Worm (Caenorhabditis elegans) whole organism, L3 larva: ENCODE measurements around the gene dyf-11.

ENCODE experiments used
- egl-27 ChIP-seq: sonication (generic microtip); optimal IDR thresholded peaks from 4 replicates; lab custom pipeline; 2017; ENCODE audit warnings: missing biosample characterization, missing genetic modification reagents, missing genetic modification characterization
- elt-1 ChIP-seq: fragments of 150-350 bp; optimal IDR thresholded peaks from 2 replicates; lab custom pipeline; 2014; ENCODE audit warnings: missing biosample characterization, missing genetic modification characterization
- elt-2 ChIP-seq: sonication (generic microtip); optimal IDR thresholded peaks from 2 replicates; lab custom pipeline; 2016; ENCODE audit warnings: missing genetic modification reagents, mild to moderate bottlenecking, missing genetic modification characterization, missing compliant biosample characterization
- lin-39 ChIP-seq: fragments of 150-350 bp; optimal IDR thresholded peaks from 2 replicates; lab custom pipeline; 2018; ENCODE audit warnings: missing biosample characterization, missing genetic modification reagents, missing genetic modification characterization
- nhr-25 ChIP-seq: sonication (generic microtip); optimal IDR thresholded peaks from 2 replicates; lab custom pipeline; 2017; ENCODE audit warnings: missing biosample characterization, missing genetic modification characterization
- pha-4 ChIP-seq: fragments of 150-350 bp; optimal IDR thresholded peaks from 2 replicates; lab custom pipeline; 2014; ENCODE audit warnings: missing biosample characterization, missing genetic modification reagents, missing genetic modification characterization
- ztf-11 ChIP-seq: fragments of 150-350 bp; optimal IDR thresholded peaks from 2 replicates; lab custom pipeline; 2014; ENCODE audit warnings: missing biosample characterization, missing genetic modification characterization

ce11 chrX:772184-772583 lies 8.6 kb downstream of the dyf-11 start, which contains the start of gene T04G9.4:
- TF ChIP-seq ztf-11 (no peak), elt-2 (tag; lab: Kevin White, UChicago) (no peak), lin-39 (tag; lab: Kevin White, UChicago) (no peak), pha-4 (tag; lab: Kevin White, UChicago) (no peak), egl-27 (tag; lab: Kevin White, UChicago) (no peak), elt-1 (tag; lab: Kevin White, UChicago) (peak; percentile 26), nhr-25 (peak; percentile 75)
